Fruit fly (Drosophila melanogaster) whole organism, prepupa: ENCODE measurements around the gene Tudor-SN.

Experiments used
- CG11762 ChIP-seq: fragments of 200-800 bp; sonication (Bioruptor generic); optimal IDR thresholded peaks from 3 replicates; lab custom pipeline; 2016; ENCODE audit warnings: missing biosample characterization, missing genetic modification characterization; ENCODE audit not compliant: insufficient read depth
- CG11902 ChIP-seq: fragments of 200-800 bp; sonication (Bioruptor generic); optimal IDR thresholded peaks from 3 replicates; lab custom pipeline; 2016; ENCODE audit warnings: missing biosample characterization, missing genetic modification characterization
- CG3032 ChIP-seq: fragments of 200-800 bp; optimal IDR thresholded peaks from 2 replicates; lab custom pipeline; 2019; ENCODE audit warnings: missing biosample characterization, mild to moderate bottlenecking, missing genetic modification characterization, moderate library complexity
- CG31627 ChIP-seq: fragments of 200-800 bp; sonication (Bioruptor generic); optimal IDR thresholded peaks from 3 replicates; lab custom pipeline; 2016; ENCODE audit warnings: missing biosample characterization, missing genetic modification characterization
- CG32006 ChIP-seq: fragments of 200-800 bp; sonication (Bioruptor generic); optimal IDR thresholded peaks from 3 replicates; lab custom pipeline; 2017; ENCODE audit warnings: missing biosample characterization, mild to moderate bottlenecking, missing genetic modification characterization
- CG3919 ChIP-seq: fragments of 200-800 bp; sonication (Bioruptor generic); optimal IDR thresholded peaks from 3 replicates; lab custom pipeline; 2016; ENCODE audit warnings: missing biosample characterization, missing genetic modification characterization
- CG4318 ChIP-seq: fragments of 200-800 bp; sonication (Bioruptor generic); optimal IDR thresholded peaks from 3 replicates; lab custom pipeline; 2017; ENCODE audit warnings: missing biosample characterization, mild to moderate bottlenecking, missing genetic modification characterization
- CG6808 ChIP-seq: fragments of 200-800 bp; sonication (Bioruptor generic); optimal IDR thresholded peaks from 3 replicates; lab custom pipeline; 2017; ENCODE audit warnings: missing biosample characterization, missing genetic modification characterization, mild to moderate bottlenecking, moderate library complexity, missing genetic modification reagents
- CG6854 ChIP-seq: fragments of 200-800 bp; sonication (Bioruptor generic); optimal IDR thresholded peaks from 2 replicates; lab custom pipeline; 2017; ENCODE audit warnings: missing biosample characterization, mild to moderate bottlenecking, missing genetic modification characterization
- CG7368 ChIP-seq: fragments of 200-800 bp; sonication (Bioruptor generic); optimal IDR thresholded peaks from 3 replicates; lab custom pipeline; 2016; ENCODE audit warnings: missing biosample characterization, missing genetic modification characterization
- CG9139 ChIP-seq: fragments of 200-800 bp; sonication (Bioruptor generic); optimal IDR thresholded peaks from 3 replicates; lab custom pipeline; 2017; ENCODE audit warnings: missing biosample characterization, mild to moderate bottlenecking, missing genetic modification characterization
- Eip78C ChIP-seq: fragments of 200-800 bp; sonication (Bioruptor generic); peaks from one replicate; lab custom pipeline; 2016; ENCODE audit warnings: missing biosample characterization, missing genetic modification characterization
- Ets21C ChIP-seq: fragments of 200-800 bp; sonication (Bioruptor generic); optimal IDR thresholded peaks from 3 replicates; lab custom pipeline; 2016; ENCODE audit warnings: missing biosample characterization, missing genetic modification characterization
- Ets96B ChIP-seq: fragments of 200-800 bp; optimal IDR thresholded peaks from 2 replicates; lab custom pipeline; 2019; ENCODE audit warnings: missing biosample characterization, mild to moderate bottlenecking, missing genetic modification characterization, moderate library complexity
- Hr4 ChIP-seq: fragments of 200-800 bp; sonication (Bioruptor generic); optimal IDR thresholded peaks from 3 replicates; lab custom pipeline; 2016; ENCODE audit warnings: missing biosample characterization, missing genetic modification characterization
- Lpt ChIP-seq: fragments of 200-800 bp; sonication (Bioruptor generic); optimal IDR thresholded peaks from 3 replicates; lab custom pipeline; 2016; ENCODE audit warnings: missing biosample characterization, missing genetic modification characterization
- Met ChIP-seq: fragments of 200-800 bp; sonication (Bioruptor generic); optimal IDR thresholded peaks from 3 replicates; lab custom pipeline; 2016; ENCODE audit warnings: missing biosample characterization, missing genetic modification characterization
- Sox102F ChIP-seq: fragments of 200-800 bp; sonication (Bioruptor generic); optimal IDR thresholded peaks from 2 replicates; lab custom pipeline; 2016; ENCODE audit warnings: missing biosample characterization, mild to moderate bottlenecking, missing genetic modification characterization
- Sox14 ChIP-seq: fragments of 200-800 bp; sonication (Bioruptor generic); optimal IDR thresholded peaks from 3 replicates; lab custom pipeline; 2016; ENCODE audit warnings: missing biosample characterization, missing genetic modification characterization
- achi ChIP-seq: fragments of 200-800 bp; sonication (Bioruptor generic); optimal IDR thresholded peaks from 3 replicates; lab custom pipeline; 2016; ENCODE audit warnings: missing biosample characterization, missing genetic modification characterization
- cyc ChIP-seq: fragments of 200-800 bp; sonication (Bioruptor generic); optimal IDR thresholded peaks from 3 replicates; lab custom pipeline; 2016; ENCODE audit warnings: missing biosample characterization, missing genetic modification characterization
- dsx ChIP-seq: fragments of 200-800 bp; optimal IDR thresholded peaks from 3 replicates; lab custom pipeline; 2019; ENCODE audit warnings: missing biosample characterization, mild to moderate bottlenecking, missing genetic modification characterization, moderate library complexity; ENCODE audit not compliant: poor library complexity, severe bottlenecking
- eg ChIP-seq: fragments of 200-800 bp; sonication (Bioruptor generic); IDR thresholded peaks from 3 replicates; pipeline ENCODE4 v1.3.6; 2022; ENCODE audit warnings: missing biosample characterization, missing genetic modification characterization
- esn ChIP-seq: fragments of 200-800 bp; sonication (Bioruptor generic); optimal IDR thresholded peaks from 2 replicates; lab custom pipeline; 2016; ENCODE audit warnings: missing biosample characterization, mild to moderate bottlenecking, missing genetic modification characterization, moderate library complexity
- fd59A ChIP-seq: fragments of 200-800 bp; sonication (Bioruptor generic); optimal IDR thresholded peaks from 2 replicates; lab custom pipeline; 2017; ENCODE audit warnings: missing biosample characterization, mild to moderate bottlenecking, missing genetic modification characterization, missing genetic modification reagents
- fd85E ChIP-seq: fragments of 200-800 bp; sonication (Bioruptor generic); optimal IDR thresholded peaks from 3 replicates; lab custom pipeline; 2016; ENCODE audit warnings: missing biosample characterization, missing genetic modification characterization
- fkh ChIP-seq: fragments of 200-800 bp; sonication (Bioruptor generic); optimal IDR thresholded peaks from 3 replicates; lab custom pipeline; 2017; ENCODE audit warnings: missing biosample characterization, mild to moderate bottlenecking, missing genetic modification characterization, moderate library complexity
- lz ChIP-seq: fragments of 200-800 bp; sonication (Bioruptor generic); optimal IDR thresholded peaks from 3 replicates; lab custom pipeline; 2016; ENCODE audit warnings: missing biosample characterization, missing genetic modification characterization
- salr ChIP-seq, 2 experiments: fragments of 200-800 bp; sonication (Bioruptor generic); optimal IDR thresholded peaks; 3 replicates each; lab custom pipeline; 2016 to 2018; ENCODE audit warnings: missing biosample characterization in 2 of 2, missing genetic modification characterization in 2 of 2, mild to moderate bottlenecking in 1 of 2
- ss ChIP-seq, 2 experiments: fragments of 200-800 bp; sonication (Bioruptor generic); optimal IDR thresholded peaks; 2 replicates in 1 of 2; 3 replicates in 1 of 2; lab custom pipeline; 2017 to 2018; ENCODE audit warnings: mild to moderate bottlenecking in 2 of 2, missing biosample characterization in 2 of 2, missing genetic modification characterization in 2 of 2, moderate library complexity in 1 of 2
- svp ChIP-seq: fragments of 200-800 bp; sonication (Bioruptor generic); peaks from one replicate; lab custom pipeline; 2016; ENCODE audit warnings: missing biosample characterization, missing genetic modification characterization
- topi ChIP-seq: fragments of 200-800 bp; sonication (Bioruptor generic); optimal IDR thresholded peaks from 3 replicates; lab custom pipeline; 2016; ENCODE audit warnings: missing biosample characterization, missing genetic modification characterization
- vri ChIP-seq: fragments of 200-800 bp; sonication (Bioruptor generic); optimal IDR thresholded peaks from 3 replicates; lab custom pipeline; 2016; ENCODE audit warnings: missing biosample characterization, mild to moderate bottlenecking, missing genetic modification characterization

The Tudor-SN gene

DNA sequence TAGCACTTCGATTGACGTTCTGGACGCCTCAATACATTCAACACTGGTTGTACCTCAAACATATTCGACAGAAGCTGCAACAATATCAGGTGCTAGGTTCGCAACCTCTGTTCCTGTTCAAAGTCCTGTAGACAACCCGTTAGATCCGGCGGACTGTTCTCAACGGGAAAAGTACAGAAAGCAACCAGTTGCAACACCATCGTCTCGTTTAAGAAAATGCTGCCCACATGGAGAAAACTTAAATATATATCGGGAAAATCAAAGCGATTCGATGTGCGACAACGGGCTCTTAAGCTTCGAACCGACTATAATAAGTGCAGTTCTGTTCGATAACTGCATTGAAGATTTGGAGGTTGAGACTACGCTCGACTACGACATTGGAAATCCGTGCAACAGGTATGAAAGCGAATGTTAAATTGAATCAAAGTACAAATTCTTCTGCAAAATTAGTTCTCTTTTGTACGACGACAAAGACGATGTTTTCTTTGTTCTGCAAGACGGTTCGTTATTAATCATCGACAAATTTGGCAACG lies 15.9 kb downstream of the Tudor-SN start:
- no peak for TF ChIP-seq Hr4 (GFP tag; lab: Kevin White, UChicago)
- TF ChIP-seq dsx (GFP tag; lab: Kevin White, UChicago): no peak
- TF ChIP-seq Ets21C (GFP tag; lab: Kevin White, UChicago): no peak
- no peak for TF ChIP-seq salr (GFP tag; optimal IDR thresholded peaks at IDR 0.05; lab: Kevin White, UChicago)
- no peak for TF ChIP-seq fd59A (GFP tag; lab: Kevin White, UChicago)
- no peak for TF ChIP-seq Sox14 (GFP tag; lab: Kevin White, UChicago)
- TF ChIP-seq ss (GFP tag; optimal IDR thresholded peaks at IDR 0.05; lab: Kevin White, UChicago): no peak
- TF ChIP-seq Ets96B (tag; lab: Kevin White, UChicago): no peak
- TF ChIP-seq CG7368 (GFP tag; lab: Kevin White, UChicago): no peak
- no peak for TF ChIP-seq CG11902
- no peak for TF ChIP-seq CG4318 (GFP tag; lab: Kevin White, UChicago)
- TF ChIP-seq CG9139: no peak
- TF ChIP-seq CG31627: no peak
- TF ChIP-seq cyc: no peak

dm6 chr3L:247482-248225 lies 16.5 kb downstream of the Tudor-SN start, which contains the start of gene mthl14:
TSS of gene mthl14 (plus strand) at chr3L:247491.
- TF ChIP-seq topi: no peak
- TF ChIP-seq fkh (GFP tag; lab: Kevin White, UChicago): peak; percentile 79
- no peak for TF ChIP-seq CG31627
- TF ChIP-seq, all 60 proteins: peak for 1

dm6 chr3L:246644-247199 lies 17.5 kb downstream of the Tudor-SN start:
- peak; percentile 67 for TF ChIP-seq lz (GFP tag; lab: Kevin White, UChicago)
- TF ChIP-seq Eip78C: peak; percentile 91
- no peak for TF ChIP-seq Met (GFP tag; lab: Kevin White, UChicago)
- TF ChIP-seq CG11762 (GFP tag; lab: Kevin White, UChicago): no peak
- TF ChIP-seq svp (GFP tag; lab: Kevin White, UChicago): no peak
- peak; percentile 60 for TF ChIP-seq esn (GFP tag; lab: Kevin White, UChicago)
- TF ChIP-seq vri (GFP tag; lab: Kevin White, UChicago): no peak
- no peak for TF ChIP-seq Sox102F
- TF ChIP-seq fd85E (GFP tag; lab: Kevin White, UChicago): no peak
- TF ChIP-seq Ets96B (tag; lab: Kevin White, UChicago): no peak
- TF ChIP-seq CG3032 (tag; lab: Kevin White, UChicago): peak; percentile 17
- peak; percentile 97 for TF ChIP-seq achi
- peak; percentile 25 for TF ChIP-seq CG6854 (GFP tag; lab: Kevin White, UChicago)
- TF ChIP-seq, all 60 proteins: peak for 6

DNA sequence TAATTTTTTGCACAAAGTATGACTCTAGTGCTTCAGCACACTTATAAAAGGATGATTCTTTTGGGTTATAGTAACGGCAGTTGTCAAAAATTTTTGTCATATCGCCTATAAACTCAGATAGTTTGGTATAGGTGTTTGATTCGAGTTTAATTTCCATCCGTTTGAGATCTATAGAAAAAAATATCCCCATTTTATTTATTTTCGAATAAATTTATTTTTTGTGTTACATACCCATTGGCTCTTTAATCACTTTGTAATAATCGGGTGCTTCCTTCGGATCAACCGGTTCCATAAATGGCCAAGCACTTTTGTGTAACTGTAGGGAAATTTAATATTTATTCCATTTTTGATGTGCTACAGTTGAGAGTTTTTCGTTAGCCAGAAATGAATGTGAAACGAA lies 29.8 kb downstream of the Tudor-SN start:
- TF ChIP-seq eg (GFP tag; lab: Robert Waterston, UW) (no peak), CG4318 (GFP tag; lab: Kevin White, UChicago) (no peak), Lpt (GFP tag; lab: Kevin White, UChicago) (no peak), CG32006 (no peak), esn (GFP tag; lab: Kevin White, UChicago) (no peak), CG3919 (GFP tag; lab: Kevin White, UChicago) (no peak), CG6808 (GFP tag; lab: Kevin White, UChicago) (no peak), Met (GFP tag; lab: Kevin White, UChicago) (no peak)
